Worm (Caenorhabditis elegans) whole organism, L4 larva: ENCODE measurements around the gene odd-2.

Experiments used
- F37D6.2 ChIP-seq: sonication (generic microtip); optimal IDR thresholded peaks from 2 replicates; lab custom pipeline; 2016; ENCODE audit warnings: mild to moderate bottlenecking, missing genetic modification characterization, missing compliant biosample characterization
- dmd-9 ChIP-seq: fragments of 200-800 bp; sonication (Bioruptor generic); IDR thresholded peaks from 2 replicates; pipeline ENCODE4 v1.3.6; 2022; ENCODE audit warnings: missing genetic modification reagents, missing genetic modification characterization, missing compliant biosample characterization
- lin-39 ChIP-seq: fragments of 150-350 bp; optimal IDR thresholded peaks from 2 replicates; lab custom pipeline; 2014; ENCODE audit warnings: missing biosample characterization, missing genetic modification reagents, missing genetic modification characterization
- mdl-1 ChIP-seq, 2 experiments: fragments of 150-350 bp in 1 of 2; sonication (generic microtip) in 1 of 2; optimal IDR thresholded peaks; 2 replicates each; lab custom pipeline; 2014 to 2017; ENCODE audit warnings: missing biosample characterization in 2 of 2, missing genetic modification characterization in 2 of 2
- unc-62 ChIP-seq, 3 experiments: fragments of 150-350 bp in 1 of 3; sonication (generic microtip); optimal IDR thresholded peaks in 2 of 3; peaks in 1 of 3; 1 replicate in 1 of 3; 2 replicates in 2 of 3; lab custom pipeline; 2014 to 2017; ENCODE audit warnings: missing biosample characterization in 3 of 3, missing genetic modification characterization in 3 of 3, missing genetic modification reagents in 3 of 3, missing genotype in 1 of 3

- TF ChIP-seq mdl-1 (tag; optimal IDR thresholded peaks at IDR 0.05; lab: Kevin White, UChicago) (no peak), F37D6.2 (tag; lab: Kevin White, UChicago) (no peak), unc-62 (GFP tag; optimal IDR thresholded peaks at IDR 0.05 in 1 of 2; lab: Kevin White, UChicago) (no peak), unc-62 (tag; optimal IDR thresholded peaks at IDR 0.05; lab: Kevin White, UChicago) (no peak), lin-39 (tag; lab: Kevin White, UChicago) (no peak), dmd-9 (GFP tag; lab: Robert Waterston, UW) (no peak)
Measured at ce11 chrX:6175829-6176228, 15.5 kb upstream of the odd-2 start, which contains the start of gene T25B2.3.
